Fruit fly (Drosophila melanogaster) whole organism, embryonic: ENCODE data around the gene VGlut.

Source experiments
- ATbp ChIP-seq: fragments of 200-800 bp; sonication (Bioruptor generic); optimal IDR thresholded peaks from 2 replicates; lab custom pipeline; 2017; ENCODE audit warnings: missing biosample characterization, mild to moderate bottlenecking, missing genetic modification characterization, missing genetic modification reagents
- Aef1 ChIP-seq: fragments of 200-800 bp; sonication (Bioruptor generic); IDR thresholded peaks from 3 replicates; pipeline ENCODE4 v1.3.6; 2022; ENCODE audit warnings: missing biosample characterization, missing genetic modification characterization
- CG10209 ChIP-seq: fragments of 200-800 bp; sonication (Bioruptor generic); optimal IDR thresholded peaks from 3 replicates; lab custom pipeline; 2017; ENCODE audit warnings: missing biosample characterization, mild to moderate bottlenecking, missing genetic modification characterization, missing genetic modification reagents
- CG13296 ChIP-seq: fragments of 200-800 bp; sonication (Bioruptor generic); optimal IDR thresholded peaks from 3 replicates; lab custom pipeline; 2018; ENCODE audit warnings: missing biosample characterization, mild to moderate bottlenecking, missing genetic modification characterization
- CG13775 ChIP-seq: fragments of 200-800 bp; sonication (Bioruptor generic); optimal IDR thresholded peaks from 3 replicates; lab custom pipeline; 2017; ENCODE audit warnings: missing biosample characterization, mild to moderate bottlenecking, missing genetic modification characterization
- CG15011 ChIP-seq: fragments of 200-800 bp; sonication (Bioruptor generic); optimal IDR thresholded peaks from 3 replicates; lab custom pipeline; 2018; ENCODE audit warnings: missing biosample characterization, mild to moderate bottlenecking, missing genetic modification characterization
- CG1647 ChIP-seq: fragments of 200-800 bp; sonication (Bioruptor generic); optimal IDR thresholded peaks from 3 replicates; lab custom pipeline; 2016; ENCODE audit warnings: missing biosample characterization, missing genetic modification characterization
- CG18011 ChIP-seq: fragments of 200-800 bp; sonication (Bioruptor generic); optimal IDR thresholded peaks from 2 replicates; lab custom pipeline; 2017; ENCODE audit warnings: missing biosample characterization, missing genetic modification characterization, mild to moderate bottlenecking, moderate library complexity, missing genotype
- CG18619 ChIP-seq: fragments of 200-800 bp; sonication (Bioruptor generic); optimal IDR thresholded peaks from 3 replicates; lab custom pipeline; 2017; ENCODE audit warnings: missing biosample characterization, mild to moderate bottlenecking, missing genetic modification characterization
- CG2116 ChIP-seq: fragments of 200-800 bp; sonication (Bioruptor generic); optimal IDR thresholded peaks from 3 replicates; lab custom pipeline; 2018; ENCODE audit warnings: missing biosample characterization, mild to moderate bottlenecking, missing genetic modification characterization
- CG33213 ChIP-seq: fragments of 200-800 bp; sonication (Bioruptor generic); optimal IDR thresholded peaks from 3 replicates; lab custom pipeline; 2016; ENCODE audit warnings: missing biosample characterization, missing genetic modification characterization
- CG42726 ChIP-seq: fragments of 200-800 bp; sonication (Bioruptor generic); IDR thresholded peaks from 2 replicates; pipeline ENCODE4 v1.3.6; 2022; ENCODE audit warnings: missing biosample characterization, missing genetic modification characterization; ENCODE audit not compliant: partially characterized antibody
- CG7271 ChIP-seq: fragments of 200-800 bp; sonication (Bioruptor generic); optimal IDR thresholded peaks from 2 replicates; lab custom pipeline; 2018; ENCODE audit warnings: missing biosample characterization, mild to moderate bottlenecking, missing genetic modification characterization, moderate library complexity
- CG9727 ChIP-seq: fragments of 200-800 bp; sonication (Bioruptor generic); optimal IDR thresholded peaks from 3 replicates; lab custom pipeline; 2017; ENCODE audit warnings: missing biosample characterization, mild to moderate bottlenecking, missing genetic modification characterization
- Dip2 ChIP-seq: fragments of 200-800 bp; sonication (Bioruptor generic); IDR thresholded peaks from 2 replicates; pipeline ENCODE4 v1.3.6; 2022; ENCODE audit warnings: missing biosample characterization, missing genetic modification characterization
- Dip3 ChIP-seq: fragments of 200-800 bp; sonication (Bioruptor generic); optimal IDR thresholded peaks from 3 replicates; lab custom pipeline; 2016; ENCODE audit warnings: missing biosample characterization, missing genetic modification characterization
- Drgx ChIP-seq: fragments of 200-800 bp; sonication (Bioruptor generic); IDR thresholded peaks from 2 replicates; pipeline ENCODE4 v1.3.6; 2022; ENCODE audit warnings: missing biosample characterization, missing genetic modification characterization
- Gug ChIP-seq: fragments of 200-800 bp; sonication (Bioruptor generic); IDR thresholded peaks from 4 replicates; pipeline ENCODE4 v1.3.6; 2022; ENCODE audit warnings: missing biosample characterization, missing genetic modification characterization
- HLHmδ ChIP-seq: fragments of 200-800 bp; sonication (Bioruptor generic); optimal IDR thresholded peaks from 2 replicates; lab custom pipeline; 2018; ENCODE audit warnings: missing biosample characterization, mild to moderate bottlenecking, missing genetic modification characterization, moderate library complexity
- Jarid2 ChIP-seq: fragments of 200-800 bp; sonication (Bioruptor generic); optimal IDR thresholded peaks from 3 replicates; lab custom pipeline; 2017; ENCODE audit warnings: mild to moderate bottlenecking, missing biosample characterization, missing genetic modification reagents, missing genetic modification characterization
- NFAT ChIP-seq: fragments of 200-800 bp; sonication (Bioruptor generic); IDR thresholded peaks from 2 replicates; pipeline ENCODE4 v1.3.6; 2022; ENCODE audit warnings: missing biosample characterization, missing genetic modification characterization
- Oaz ChIP-seq: fragments of 200-800 bp; sonication (Bioruptor generic); IDR thresholded peaks from 2 replicates; pipeline ENCODE4 v1.3.6; 2022; ENCODE audit warnings: missing biosample characterization, missing genetic modification characterization
- Optix ChIP-seq: fragments of 200-800 bp; sonication (Bioruptor generic); IDR thresholded peaks from 3 replicates; pipeline ENCODE4 v1.3.6; 2022; ENCODE audit warnings: missing biosample characterization, missing genetic modification characterization
- Six4 ChIP-seq: fragments of 200-800 bp; sonication (Bioruptor generic); optimal IDR thresholded peaks from 2 replicates; lab custom pipeline; 2016; ENCODE audit warnings: missing biosample characterization, missing genetic modification characterization
- Sox102F ChIP-seq: fragments of 200-800 bp; sonication (Bioruptor generic); optimal IDR thresholded peaks from 2 replicates; lab custom pipeline; 2018; ENCODE audit warnings: missing biosample characterization, mild to moderate bottlenecking, missing genetic modification characterization, moderate library complexity
- Tbp ChIP-seq: fragments of >200 bp; optimal IDR thresholded peaks from 2 replicates; lab custom pipeline; 2018; ENCODE audit warnings: missing biosample characterization, missing genetic modification characterization
- ci ChIP-seq: fragments of 200-800 bp; sonication (Bioruptor generic); IDR thresholded peaks from 3 replicates; pipeline ENCODE4 v1.3.6; 2022; ENCODE audit warnings: missing biosample characterization, missing genetic modification characterization
- da ChIP-seq: fragments of 200-800 bp; sonication (Bioruptor generic); optimal IDR thresholded peaks from 2 replicates; lab custom pipeline; 2016; ENCODE audit warnings: missing biosample characterization, missing genetic modification characterization
- exex ChIP-seq: fragments of 200-800 bp; sonication (Bioruptor generic); optimal IDR thresholded peaks from 4 replicates; lab custom pipeline; 2018; ENCODE audit warnings: missing biosample characterization, mild to moderate bottlenecking, missing genetic modification characterization, moderate library complexity
- fd102C ChIP-seq: fragments of 200-800 bp; sonication (Bioruptor generic); optimal IDR thresholded peaks from 2 replicates; lab custom pipeline; 2018; ENCODE audit warnings: missing biosample characterization, mild to moderate bottlenecking, missing genetic modification characterization, moderate library complexity
- grn ChIP-seq: fragments of 200-800 bp; sonication (Bioruptor generic); optimal IDR thresholded peaks from 3 replicates; lab custom pipeline; 2017; ENCODE audit warnings: missing biosample characterization, missing genetic modification characterization
- hb ChIP-seq: fragments of 200-800 bp; sonication (Bioruptor generic); IDR thresholded peaks from 3 replicates; pipeline ENCODE4 v1.3.6; 2022; ENCODE audit warnings: missing biosample characterization, missing genetic modification characterization; ENCODE audit not compliant: partially characterized antibody
- klu ChIP-seq: fragments of 200-800 bp; sonication (Bioruptor generic); IDR thresholded peaks from 2 replicates; pipeline ENCODE4 v1.3.6; 2022; ENCODE audit warnings: missing biosample characterization, missing genetic modification characterization
- lbe ChIP-seq: fragments of 200-800 bp; sonication (Bioruptor generic); optimal IDR thresholded peaks from 2 replicates; lab custom pipeline; 2016; ENCODE audit warnings: missing biosample characterization, mild to moderate bottlenecking, missing genetic modification characterization
- lola ChIP-seq, 3 experiments: fragments of >200 bp in 2 of 3; fragments of 200-800 bp in 1 of 3; sonication (Bioruptor generic) in 1 of 3; optimal IDR thresholded peaks; 2 replicates each; lab custom pipeline; 2017 to 2019; ENCODE audit warnings: missing biosample characterization in 3 of 3, missing genetic modification characterization in 3 of 3, mild to moderate bottlenecking in 1 of 3, moderate library complexity in 1 of 3
- pum ChIP-seq: fragments of 200-800 bp; sonication (Bioruptor generic); optimal IDR thresholded peaks from 2 replicates; lab custom pipeline; 2016; ENCODE audit warnings: missing biosample characterization, missing genetic modification characterization
- sug ChIP-seq: fragments of 200-800 bp; optimal IDR thresholded peaks from 2 replicates; lab custom pipeline; 2019; ENCODE audit warnings: missing biosample characterization, mild to moderate bottlenecking, missing genetic modification characterization, moderate library complexity
- vfl ChIP-seq: fragments of 200-800 bp; sonication (Bioruptor generic); optimal IDR thresholded peaks from 2 replicates; lab custom pipeline; 2016; ENCODE audit warnings: missing biosample characterization, missing genetic modification characterization
- zfh1 ChIP-seq: fragments of 200-800 bp; sonication (Bioruptor generic); IDR thresholded peaks from 3 replicates; pipeline ENCODE4 v1.3.6; 2022; ENCODE audit warnings: missing biosample characterization, missing genetic modification characterization

The VGlut gene

DNA sequence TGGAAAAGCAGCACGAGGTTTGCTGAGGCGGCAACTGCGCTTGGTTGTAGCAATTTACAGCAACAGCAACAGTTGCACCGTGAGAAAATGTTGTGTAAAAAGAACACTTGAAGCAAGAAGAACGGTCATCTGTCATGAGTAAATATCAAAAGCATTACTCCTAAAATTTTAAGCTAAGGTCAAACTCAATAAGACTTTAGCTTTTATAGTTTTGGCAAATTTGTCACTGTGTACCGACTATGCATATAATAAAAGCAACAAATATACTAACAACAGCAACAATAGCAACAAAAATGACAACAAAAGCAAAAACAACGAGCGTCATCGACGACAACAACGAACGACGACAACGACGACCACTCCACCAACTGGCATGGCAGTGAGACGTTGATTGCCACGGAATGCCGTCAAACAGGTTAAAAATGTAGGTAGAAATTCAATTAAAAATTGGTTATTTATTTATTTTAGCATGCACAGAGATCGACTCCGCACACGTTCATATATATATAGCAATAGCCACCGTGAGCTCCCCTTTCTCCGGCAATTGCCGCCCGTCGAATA is 33.5 kb downstream of the VGlut start (continued):
- TF ChIP-seq hb (GFP tag; lab: Robert Waterston, UW) (no peak), ci (GFP tag; lab: Robert Waterston, UW) (peak; percentile 96), Sox102F (GFP tag; lab: Kevin White, UChicago) (peak; percentile 95), Gug (GFP tag; lab: Robert Waterston, UW) (peak; percentile 68; the same call in 3 of the 4 replicates), klu (GFP tag; lab: Robert Waterston, UW) (peak; percentile 42; the same call in 1 of the 2 replicates), pum (peak; percentile 88), Dip2 (GFP tag; lab: Robert Waterston, UW) (no peak), fd102C (GFP tag; lab: Kevin White, UChicago) (no peak), Aef1 (GFP tag; lab: Robert Waterston, UW) (peak; percentile 93), CG42726 (GFP tag; lab: Robert Waterston, UW) (no peak), Oaz (GFP tag; lab: Robert Waterston, UW) (peak; percentile 83), CG7271 (no peak), CG10209 (GFP tag; lab: Kevin White, UChicago) (peak; percentile 80), CG13775 (GFP tag; lab: Kevin White, UChicago) (peak; percentile 41), grn (GFP tag; lab: Kevin White, UChicago) (peak; percentile 10), CG2116 (peak; percentile 20), da (GFP tag; lab: Kevin White, UChicago) (peak; percentile 55), Tbp (GFP tag; lab: Kevin White, UChicago) (no peak), Optix (GFP tag; lab: Robert Waterston, UW) (peak; percentile 85; the same call in 2 of the 3 replicates), Dip3 (peak; percentile 40), CG15011 (GFP tag; lab: Kevin White, UChicago) (peak; percentile 46), Six4 (GFP tag; lab: Kevin White, UChicago) (peak; percentile 70), CG13296 (peak; percentile 59), Jarid2 (peak; percentile 41), CG1647 (GFP tag; lab: Kevin White, UChicago) (peak; percentile 76), lola (GFP tag; optimal IDR thresholded peaks at IDR 0.05; lab: Kevin White, UChicago) (peak in 1 of 3 experiments; percentile 60), CG18619 (GFP tag; lab: Kevin White, UChicago) (peak; percentile 62), CG18011 (GFP tag; lab: Kevin White, UChicago) (peak; percentile 26), ATbp (peak; percentile 93), HLHmδ (no peak), zfh1 (GFP tag; lab: Robert Waterston, UW) (peak; percentile 93), CG9727 (GFP tag; lab: Kevin White, UChicago) (peak; percentile 41), CG33213 (GFP tag; lab: Kevin White, UChicago) (peak; percentile 79), lbe (GFP tag; lab: Kevin White, UChicago) (peak; percentile 78), exex (tag; lab: Kevin White, UChicago) (no peak)

DNA sequence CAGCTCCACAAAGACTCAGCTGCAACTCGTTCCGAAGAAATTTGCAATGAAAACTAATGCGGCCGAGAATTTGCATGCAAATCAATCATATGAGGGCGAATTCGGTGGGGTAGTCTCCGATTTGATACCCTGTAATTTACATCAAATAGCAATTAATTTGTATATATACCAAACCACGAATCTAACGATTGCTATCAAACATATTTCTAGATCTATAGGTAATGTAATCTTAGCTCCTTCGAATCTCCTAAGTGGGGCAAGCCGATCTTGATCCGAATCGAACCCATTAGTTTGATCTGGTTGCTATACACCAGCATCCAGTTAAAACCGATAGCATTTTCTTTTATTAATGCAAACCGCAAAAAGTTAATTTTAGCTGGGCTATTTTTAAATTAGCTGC is 34.1 kb downstream of the VGlut start:
- TF ChIP-seq sug (tag; lab: Kevin White, UChicago) (no peak), NFAT (GFP tag; lab: Robert Waterston, UW) (no peak), Drgx (GFP tag; lab: Robert Waterston, UW) (peak; percentile 41; the same call in 1 of the 2 replicates), vfl (GFP tag; lab: Kevin White, UChicago) (no peak)
